Worm (Caenorhabditis elegans) whole organism, young adult: ENCODE data around the gene Y62H9A.4.
A peak's percentile ranks its signal among the peaks of the same experiment; 100 is the strongest.

Experiments
- B0035.1 ChIP-seq: sonication (generic microtip); optimal IDR thresholded peaks from 2 replicates; lab custom pipeline; 2016; ENCODE audit warnings: missing genetic modification characterization, mild to moderate bottlenecking, missing compliant biosample characterization, missing genotype, missing genetic modification reagents
- C06A6.2 ChIP-seq: fragments of 200-800 bp; sonication (Bioruptor generic); conservative IDR thresholded peaks from 2 replicates; pipeline ENCODE4 v1.3.6; 2022; ENCODE audit warnings: missing genetic modification characterization, missing compliant biosample characterization
- F22D6.2 ChIP-seq: sonication (generic microtip); optimal IDR thresholded peaks from 2 replicates; lab custom pipeline; 2016; ENCODE audit warnings: mild to moderate bottlenecking, missing genetic modification characterization, missing compliant biosample characterization
- F39B2.1 ChIP-seq: fragments of 200-800 bp; sonication (Bioruptor generic); IDR thresholded peaks from 2 replicates; pipeline ENCODE4 v1.3.6; 2022; ENCODE audit warnings: missing genetic modification reagents, missing genetic modification characterization, missing compliant biosample characterization
- F55B11.4 ChIP-seq: sonication (generic microtip); optimal IDR thresholded peaks from 2 replicates; lab custom pipeline; 2016; ENCODE audit warnings: missing compliant biosample characterization, missing genetic modification characterization, borderline replicate concordance; ENCODE audit not compliant: insufficient read depth
- Y95B8A.8 ChIP-seq: fragments of 200-800 bp; sonication (Bioruptor generic); IDR thresholded peaks from 2 replicates; pipeline ENCODE4 v1.3.6; 2022; ENCODE audit warnings: missing genetic modification reagents, missing genetic modification characterization, missing compliant biosample characterization
- ZK185.1 ChIP-seq: sonication (generic microtip); optimal IDR thresholded peaks from 2 replicates; lab custom pipeline; 2016; ENCODE audit warnings: mild to moderate bottlenecking, missing genetic modification characterization, missing compliant biosample characterization; ENCODE audit not compliant: poor library complexity, severe bottlenecking
- akir-1 ChIP-seq: fragments of 200-800 bp; sonication (Bioruptor generic); optimal IDR thresholded peaks from 2 replicates; lab custom pipeline; 2018; ENCODE audit warnings: mild to moderate bottlenecking, missing genetic modification characterization, moderate library complexity, missing compliant biosample characterization
- aptf-2 ChIP-seq: fragments of 200-800 bp; sonication (Bioruptor generic); conservative IDR thresholded peaks from 2 replicates; pipeline ENCODE4 v1.3.6; 2022; ENCODE audit warnings: missing genetic modification reagents, missing genetic modification characterization, missing compliant biosample characterization
- aptf-3 ChIP-seq: fragments of 200-800 bp; sonication (Bioruptor generic); IDR thresholded peaks from 2 replicates; pipeline ENCODE4 v1.3.6; 2022; ENCODE audit warnings: missing genetic modification characterization, missing compliant biosample characterization
- attf-5 ChIP-seq: fragments of 200-800 bp; sonication (Bioruptor generic); optimal IDR thresholded peaks from 2 replicates; lab custom pipeline; 2018; ENCODE audit warnings: mild to moderate bottlenecking, missing genetic modification characterization, missing compliant biosample characterization
- bed-1 ChIP-seq: fragments of 200-800 bp; sonication (Bioruptor generic); IDR thresholded peaks from 2 replicates; pipeline ENCODE4 v1.3.6; 2022; ENCODE audit warnings: missing genetic modification reagents, missing genetic modification characterization, missing compliant biosample characterization
- ceh-79 ChIP-seq: sonication (generic microtip); optimal IDR thresholded peaks from 2 replicates; lab custom pipeline; 2017; ENCODE audit warnings: mild to moderate bottlenecking, missing genetic modification characterization, missing compliant biosample characterization
- chd-7 ChIP-seq: sonication (generic microtip); optimal IDR thresholded peaks from 2 replicates; lab custom pipeline; 2016; ENCODE audit warnings: mild to moderate bottlenecking, missing genetic modification characterization, moderate library complexity, missing compliant biosample characterization
- die-1 ChIP-seq: sonication (generic microtip); optimal IDR thresholded peaks from 2 replicates; lab custom pipeline; 2016; ENCODE audit warnings: missing genotype, mild to moderate bottlenecking, missing genetic modification characterization, missing compliant biosample characterization
- egl-44 ChIP-seq: fragments of 200-800 bp; sonication (Bioruptor generic); IDR thresholded peaks from 2 replicates; pipeline ENCODE4 v1.3.6; 2022; ENCODE audit warnings: missing genetic modification reagents, missing genetic modification characterization, missing compliant biosample characterization
- ets-4 ChIP-seq: fragments of 200-800 bp; sonication (Bioruptor generic); optimal IDR thresholded peaks from 2 replicates; lab custom pipeline; 2018; ENCODE audit warnings: mild to moderate bottlenecking, missing genetic modification characterization, missing compliant biosample characterization
- hlh-26 ChIP-seq: fragments of 200-800 bp; sonication (Bioruptor generic); conservative IDR thresholded peaks from 2 replicates; pipeline ENCODE4 v1.3.6; 2022; ENCODE audit warnings: missing genetic modification reagents, missing genetic modification characterization, missing compliant biosample characterization
- hmg-20 ChIP-seq: fragments of 200-800 bp; sonication (Bioruptor generic); IDR thresholded peaks from 2 replicates; pipeline ENCODE4 v1.3.6; 2022; ENCODE audit warnings: missing genetic modification reagents, missing genetic modification characterization, missing compliant biosample characterization
- hrde-1 ChIP-seq: sonication (generic microtip); optimal IDR thresholded peaks from 2 replicates; lab custom pipeline; 2016; ENCODE audit warnings: missing genetic modification characterization, mild to moderate bottlenecking, missing compliant biosample characterization, moderate library complexity, missing genotype, missing genetic modification reagents, borderline replicate concordance
- lag-1 ChIP-seq: fragments of 200-800 bp; sonication (Bioruptor generic); IDR thresholded peaks from 2 replicates; pipeline ENCODE4 v1.3.6; 2022; ENCODE audit warnings: missing genetic modification reagents, missing genetic modification characterization, missing compliant biosample characterization
- lin-26 ChIP-seq: fragments of 200-800 bp; sonication (Bioruptor generic); IDR thresholded peaks from 2 replicates; pipeline ENCODE4 v1.3.6; 2022; ENCODE audit warnings: missing genetic modification reagents, missing genetic modification characterization, missing compliant biosample characterization
- madf-6 ChIP-seq: fragments of 200-800 bp; sonication (Bioruptor generic); IDR thresholded peaks from 2 replicates; pipeline ENCODE4 v1.3.6; 2022; ENCODE audit warnings: missing genetic modification reagents, missing genetic modification characterization, missing compliant biosample characterization
- mxl-1 ChIP-seq: sonication (generic microtip); optimal IDR thresholded peaks from 2 replicates; lab custom pipeline; 2016; ENCODE audit warnings: missing genetic modification characterization, missing compliant biosample characterization
- nfya-1 ChIP-seq: sonication (generic microtip); optimal IDR thresholded peaks from 2 replicates; lab custom pipeline; 2017; ENCODE audit warnings: antibody characterized with exemption, missing compliant biosample characterization, missing genetic modification characterization, borderline replicate concordance; ENCODE audit not compliant: insufficient read depth
- nhr-179 ChIP-seq: sonication (generic microtip); optimal IDR thresholded peaks from 2 replicates; lab custom pipeline; 2016; ENCODE audit warnings: mild to moderate bottlenecking, missing genetic modification characterization, missing compliant biosample characterization
- nhr-80 ChIP-seq: sonication (generic microtip); optimal IDR thresholded peaks from 2 replicates; lab custom pipeline; 2016; ENCODE audit warnings: missing genetic modification characterization, missing compliant biosample characterization
- pbrm-1 ChIP-seq: fragments of 200-800 bp; sonication (Bioruptor generic); IDR thresholded peaks from 2 replicates; pipeline ENCODE4 v1.3.6; 2022; ENCODE audit warnings: missing genetic modification reagents, missing genetic modification characterization, missing compliant biosample characterization
- sea-2 ChIP-seq: fragments of 200-800 bp; sonication (Bioruptor generic); IDR thresholded peaks from 2 replicates; pipeline ENCODE4 v1.3.6; 2022; ENCODE audit warnings: missing genetic modification characterization, missing compliant biosample characterization
- snpc-1.3 ChIP-seq: sonication (generic microtip); optimal IDR thresholded peaks from 2 replicates; lab custom pipeline; 2017; ENCODE audit warnings: missing genetic modification characterization, mild to moderate bottlenecking, missing compliant biosample characterization, antibody characterized with exemption, moderate library complexity, missing genotype, missing genetic modification reagents; ENCODE audit not compliant: insufficient read depth
- unc-62 ChIP-seq: fragments of 150-350 bp; optimal IDR thresholded peaks from 2 replicates; lab custom pipeline; 2014; ENCODE audit warnings: missing biosample characterization, missing genetic modification reagents, missing genetic modification characterization

The Y62H9A.4 gene

ce11 chrX:11908226-11908625 lies 28.3 kb downstream of the Y62H9A.4 start:
- TF ChIP-seq F22D6.2 (tag; lab: Kevin White, UChicago) (no peak), pbrm-1 (GFP tag; lab: Robert Waterston, UW) (no peak), mxl-1 (tag; lab: Kevin White, UChicago) (no peak), unc-62 (no peak), akir-1 (GFP tag; lab: Kevin White, UChicago) (no peak)

DNA sequence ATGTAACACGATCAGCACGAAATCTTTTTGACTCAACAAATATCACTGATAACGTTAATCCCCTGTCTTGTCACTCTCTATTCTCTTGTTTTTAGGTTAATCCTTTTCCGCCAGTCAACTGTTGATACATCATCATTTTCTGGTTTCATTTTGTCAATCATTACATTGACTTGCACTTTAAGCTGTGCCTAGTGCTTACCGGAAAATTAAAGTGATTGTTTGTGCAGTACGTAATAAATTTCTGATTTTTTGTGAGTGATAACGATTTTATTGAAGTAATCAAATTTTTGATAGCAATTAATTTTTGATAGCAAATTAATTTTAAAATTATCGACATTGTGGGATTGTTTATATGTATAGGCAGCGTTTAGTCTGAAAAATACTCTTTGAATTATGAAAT lies 29.2 kb downstream of the Y62H9A.4 start:
- TF ChIP-seq F55B11.4 (tag; lab: Kevin White, UChicago), result no peak
- TF ChIP-seq attf-5, result no peak
- peak; percentile 66 for TF ChIP-seq nhr-80 (tag; lab: Kevin White, UChicago)
- peak; percentile 35 for TF ChIP-seq ets-4 (GFP tag; lab: Kevin White, UChicago)
- no peak for TF ChIP-seq hrde-1 (tag; lab: Kevin White, UChicago)
- TF ChIP-seq, all 124 proteins: peak for 2

- TF ChIP-seq nfya-1 (tag; lab: Kevin White, UChicago), result no peak
- TF ChIP-seq nhr-80 (tag; lab: Kevin White, UChicago), result peak; percentile 15
- TF ChIP-seq unc-62, result no peak
- TF ChIP-seq, all 124 proteins: peak for 1
These were observed 30.1 kb downstream of the Y62H9A.4 start, which contains the start of gene Y62H9A.15 for ce11 chrX:11910046-11910445. TSS of gene Y62H9A.15 (minus strand) at chrX:11910145.

- no peak for TF ChIP-seq ceh-79 (tag; lab: Kevin White, UChicago)
- TF ChIP-seq bed-1 (GFP tag; lab: Robert Waterston, UW), result no peak
- no peak for TF ChIP-seq lag-1 (GFP tag; lab: Robert Waterston, UW)
- TF ChIP-seq, all 124 proteins: peak for 0
These were observed 33.9 kb downstream of the Y62H9A.4 start, which contains the start of gene Y62H9A.12 for ce11 chrX:11913824-11914223. TSS of gene Y62H9A.12 (plus strand) at chrX:11914124.

ce11 chrX:11916705-11917104 lies 36.8 kb downstream of the Y62H9A.4 start, which contains the start of gene Y62H9A.13:
TSS of gene Y62H9A.13 (plus strand) at chrX:11917005.
- TF ChIP-seq hlh-26 (GFP tag; lab: Robert Waterston, UW), result no peak
- no peak for TF ChIP-seq Y95B8A.8 (GFP tag; lab: Robert Waterston, UW)
- TF ChIP-seq snpc-1.3, result no peak
- TF ChIP-seq egl-44, result no peak
- no peak for TF ChIP-seq aptf-2 (GFP tag; lab: Robert Waterston, UW)
- TF ChIP-seq ceh-79 (tag; lab: Kevin White, UChicago), result no peak
- no peak for TF ChIP-seq B0035.1 (tag; lab: Kevin White, UChicago)
- TF ChIP-seq hmg-20, result no peak
- no peak for TF ChIP-seq madf-6 (GFP tag; lab: Robert Waterston, UW)
- TF ChIP-seq ZK185.1 (tag; lab: Kevin White, UChicago), result no peak
- TF ChIP-seq aptf-3 (GFP tag; lab: Robert Waterston, UW), result no peak

DNA sequence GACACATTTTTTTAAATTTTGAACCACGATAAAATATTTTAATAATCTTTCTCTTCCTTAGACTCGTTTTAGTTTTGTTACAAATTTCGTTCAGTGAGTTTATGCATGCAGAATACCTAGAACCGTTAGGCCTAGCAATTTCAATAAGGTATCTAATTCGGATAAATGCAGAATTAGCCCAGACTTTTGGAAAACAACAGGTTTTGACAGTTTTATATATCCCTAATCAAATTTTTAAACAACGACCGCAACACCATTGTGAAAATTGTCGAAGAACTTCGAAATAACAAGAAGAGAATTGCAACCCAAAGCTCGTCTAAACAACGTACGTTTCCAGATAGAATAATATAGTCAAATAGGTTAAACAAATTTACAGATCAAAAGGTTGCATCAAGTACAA lies 38.1 kb downstream of the Y62H9A.4 start, which contains the start of gene Y62H9A.16:
TSS of gene Y62H9A.16 (plus strand) at position 301 of the 400 bp plus-strand sequence.
- TF ChIP-seq Y95B8A.8 (GFP tag; lab: Robert Waterston, UW) (no peak), bed-1 (GFP tag; lab: Robert Waterston, UW) (no peak), sea-2 (no peak), chd-7 (tag; lab: Kevin White, UChicago) (no peak), nhr-179 (no peak), F22D6.2 (tag; lab: Kevin White, UChicago) (no peak), die-1 (tag; lab: Kevin White, UChicago) (no peak), F39B2.1 (GFP tag; lab: Robert Waterston, UW) (no peak), lin-26 (GFP tag; lab: Robert Waterston, UW) (no peak), C06A6.2 (GFP tag; lab: Robert Waterston, UW) (no peak)
